Worm (Caenorhabditis elegans) whole organism, L1 larva: ENCODE results near the gene Y97E10AR.6.

Experiments
- C04F5.9 ChIP-seq: sonication (generic microtip); optimal IDR thresholded peaks from 2 replicates; lab custom pipeline; 2016; ENCODE audit warnings: missing genetic modification characterization, missing compliant biosample characterization
- C16A3.4 ChIP-seq: fragments of 150-350 bp; optimal IDR thresholded peaks from 2 replicates; lab custom pipeline; 2014; ENCODE audit warnings: missing biosample characterization, missing genetic modification characterization
- C34B4.2 ChIP-seq: sonication (generic microtip); optimal IDR thresholded peaks from 2 replicates; lab custom pipeline; 2017; ENCODE audit warnings: mild to moderate bottlenecking, missing genetic modification characterization, missing compliant biosample characterization
- Y116A8C.19 ChIP-seq: sonication (generic microtip); optimal IDR thresholded peaks from 2 replicates; lab custom pipeline; 2016; ENCODE audit warnings: missing compliant biosample characterization, missing genetic modification characterization, borderline replicate concordance
- aha-1 ChIP-seq: fragments of 150-350 bp; optimal IDR thresholded peaks from 2 replicates; lab custom pipeline; 2014; ENCODE audit warnings: missing biosample characterization, missing genetic modification characterization
- alr-1 ChIP-seq: fragments of 200-800 bp; sonication (Bioruptor generic); optimal IDR thresholded peaks from 2 replicates; lab custom pipeline; 2018; ENCODE audit warnings: borderline replicate concordance, mild to moderate bottlenecking, missing genetic modification characterization, missing compliant biosample characterization
- ama-1 ChIP-seq: fragments of 150-350 bp; optimal IDR thresholded peaks from 2 replicates; lab custom pipeline; 2014
- blmp-1 ChIP-seq: fragments of 150-350 bp; optimal IDR thresholded peaks from 2 replicates; lab custom pipeline; 2014; ENCODE audit warnings: missing biosample characterization, missing genetic modification characterization
- ceh-63 ChIP-seq: fragments of 200-800 bp; sonication (Bioruptor generic); optimal IDR thresholded peaks from 2 replicates; lab custom pipeline; 2018; ENCODE audit warnings: mild to moderate bottlenecking, missing genetic modification characterization, missing compliant biosample characterization
- ceh-8 ChIP-seq: fragments of 200-800 bp; sonication (Bioruptor generic); optimal IDR thresholded peaks from 2 replicates; lab custom pipeline; 2018; ENCODE audit warnings: mild to moderate bottlenecking, missing genetic modification characterization, moderate library complexity, missing compliant biosample characterization
- ceh-82 ChIP-seq, 3 experiments: fragments of 150-350 bp in 1 of 3; sonication (generic microtip) in 2 of 3; optimal IDR thresholded peaks; 2 replicates each; lab custom pipeline; 2014 to 2017; ENCODE audit warnings: missing biosample characterization in 3 of 3, missing genetic modification characterization in 3 of 3
- ces-1 ChIP-seq: fragments of 150-350 bp; optimal IDR thresholded peaks from 2 replicates; lab custom pipeline; 2014; ENCODE audit warnings: missing biosample characterization, missing genetic modification reagents, missing genetic modification characterization
- dsc-1 ChIP-seq: sonication (generic microtip); optimal IDR thresholded peaks from 2 replicates; lab custom pipeline; 2016; ENCODE audit warnings: mild to moderate bottlenecking, missing genetic modification characterization, missing compliant biosample characterization
- egl-27 ChIP-seq, 2 experiments: fragments of 150-350 bp in 1 of 2; sonication (generic microtip); optimal IDR thresholded peaks; 3 replicates each; lab custom pipeline; 2017 to 2018; ENCODE audit warnings: missing biosample characterization in 2 of 2, missing genetic modification characterization in 2 of 2, missing genetic modification reagents in 2 of 2
- elt-3 ChIP-seq, 6 experiments: fragments of 150-350 bp in 1 of 6; sonication (generic microtip); optimal IDR thresholded peaks; 2 replicates each; lab custom pipeline; 2017 to 2018; ENCODE audit warnings: missing biosample characterization in 6 of 6, missing genetic modification characterization in 6 of 6, inconsistent platforms in 1 of 6
- ets-5 ChIP-seq: fragments of 200-800 bp; sonication (Bioruptor generic); IDR thresholded peaks from 2 replicates; pipeline ENCODE4 v1.3.6; 2022; ENCODE audit warnings: missing genetic modification characterization, missing compliant biosample characterization
- fkh-4 ChIP-seq: sonication (generic microtip); optimal IDR thresholded peaks from 2 replicates; lab custom pipeline; 2016; ENCODE audit warnings: missing compliant biosample characterization, missing genetic modification characterization, borderline replicate concordance
- fkh-8 ChIP-seq: sonication (generic microtip); optimal IDR thresholded peaks from 2 replicates; lab custom pipeline; 2016; ENCODE audit warnings: mild to moderate bottlenecking, missing genetic modification characterization, missing compliant biosample characterization
- fos-1 ChIP-seq: fragments of 150-350 bp; optimal IDR thresholded peaks from 2 replicates; lab custom pipeline; 2014; ENCODE audit warnings: missing biosample characterization, missing genetic modification characterization
- hlh-4 ChIP-seq: sonication (generic microtip); optimal IDR thresholded peaks from 2 replicates; lab custom pipeline; 2016; ENCODE audit warnings: mild to moderate bottlenecking, missing genetic modification characterization, missing compliant biosample characterization
- irx-1 ChIP-seq: sonication (generic microtip); optimal IDR thresholded peaks from 2 replicates; lab custom pipeline; 2016; ENCODE audit warnings: missing genetic modification characterization, missing compliant biosample characterization
- isw-1 ChIP-seq: fragments of 200-800 bp; sonication (Bioruptor generic); IDR thresholded peaks from 2 replicates; pipeline ENCODE4 v1.3.6; 2022; ENCODE audit warnings: missing genetic modification characterization, missing compliant biosample characterization
- jun-1 ChIP-seq: fragments of 150-350 bp; optimal IDR thresholded peaks from 2 replicates; lab custom pipeline; 2014; ENCODE audit warnings: missing biosample characterization, missing genetic modification reagents, missing genetic modification characterization
- lin-15B ChIP-seq: fragments of 150-350 bp; sonication (generic microtip); optimal IDR thresholded peaks from 3 replicates; lab custom pipeline; 2014; ENCODE audit warnings: missing biosample characterization, missing genetic modification characterization
- lin-35 ChIP-seq, 2 experiments: fragments of 150-350 bp; optimal IDR thresholded peaks; 2 replicates each; lab custom pipeline; 2014; ENCODE audit warnings: missing biosample characterization in 2 of 2, missing genetic modification characterization in 2 of 2, missing genetic modification reagents in 2 of 2
- lin-39 ChIP-seq: fragments of 150-350 bp; optimal IDR thresholded peaks from 2 replicates; lab custom pipeline; 2014; ENCODE audit warnings: missing biosample characterization, missing genetic modification reagents, missing genetic modification characterization
- mab-9 ChIP-seq: fragments of 200-800 bp; sonication (Bioruptor generic); IDR thresholded peaks from 2 replicates; pipeline ENCODE4 v1.3.6; 2022; ENCODE audit warnings: missing genetic modification reagents, missing genetic modification characterization, missing compliant biosample characterization
- mdl-1 ChIP-seq, 2 experiments: fragments of 150-350 bp; optimal IDR thresholded peaks; 2 replicates each; lab custom pipeline; 2014 to 2017; ENCODE audit warnings: missing biosample characterization in 2 of 2, missing genetic modification characterization in 2 of 2, inconsistent platforms in 1 of 2
- mef-2 ChIP-seq: fragments of 150-350 bp; optimal IDR thresholded peaks from 2 replicates; lab custom pipeline; 2014; ENCODE audit warnings: missing biosample characterization, missing genetic modification characterization
- mep-1 ChIP-seq: fragments of 150-350 bp; optimal IDR thresholded peaks from 2 replicates; lab custom pipeline; 2014; ENCODE audit warnings: missing biosample characterization, missing genetic modification characterization
- nhr-19 ChIP-seq: fragments of 200-800 bp; sonication (Bioruptor generic); conservative IDR thresholded peaks from 2 replicates; pipeline ENCODE4 v1.3.6; 2022; ENCODE audit warnings: missing genetic modification characterization, missing compliant biosample characterization
- nhr-20 ChIP-seq: sonication (generic microtip); optimal IDR thresholded peaks from 2 replicates; lab custom pipeline; 2016; ENCODE audit warnings: mild to moderate bottlenecking, missing genetic modification characterization, missing compliant biosample characterization
- nhr-237 ChIP-seq: fragments of 150-350 bp; optimal IDR thresholded peaks from 2 replicates; lab custom pipeline; 2014; ENCODE audit warnings: missing biosample characterization, missing genetic modification characterization
- nhr-28 ChIP-seq: fragments of 150-350 bp; optimal IDR thresholded peaks from 2 replicates; lab custom pipeline; 2014; ENCODE audit warnings: missing biosample characterization, missing genetic modification characterization
- nhr-47 ChIP-seq: sonication (generic microtip); optimal IDR thresholded peaks from 2 replicates; lab custom pipeline; 2016; ENCODE audit warnings: mild to moderate bottlenecking, missing genetic modification characterization, moderate library complexity, missing compliant biosample characterization
- nhr-71 ChIP-seq: sonication (generic microtip); optimal IDR thresholded peaks from 2 replicates; lab custom pipeline; 2016; ENCODE audit warnings: mild to moderate bottlenecking, missing genetic modification characterization, moderate library complexity, missing compliant biosample characterization
- nhr-77 ChIP-seq: fragments of 150-350 bp; optimal IDR thresholded peaks from 2 replicates; lab custom pipeline; 2014; ENCODE audit warnings: missing biosample characterization, missing genetic modification characterization
- nhr-85 ChIP-seq: sonication (generic microtip); peaks from one replicate; lab custom pipeline; 2016; ENCODE audit warnings: missing genetic modification characterization, inconsistent platforms, missing compliant biosample characterization
- nhr-90 ChIP-seq: sonication (generic microtip); optimal IDR thresholded peaks from 2 replicates; lab custom pipeline; 2016; ENCODE audit warnings: mild to moderate bottlenecking, missing genetic modification characterization, missing compliant biosample characterization; ENCODE audit not compliant: poor library complexity
- pag-3 ChIP-seq: sonication (generic microtip); optimal IDR thresholded peaks from 2 replicates; lab custom pipeline; 2017; ENCODE audit warnings: missing genetic modification characterization, mild to moderate bottlenecking, missing compliant biosample characterization, antibody characterized with exemption, borderline replicate concordance; ENCODE audit not compliant: insufficient read depth
- pax-3 ChIP-seq: fragments of 200-800 bp; sonication (Bioruptor generic); optimal IDR thresholded peaks from 2 replicates; lab custom pipeline; 2018; ENCODE audit warnings: mild to moderate bottlenecking, missing genetic modification characterization, moderate library complexity, missing compliant biosample characterization
- pqm-1 ChIP-seq: sonication (generic microtip); optimal IDR thresholded peaks from 3 replicates; lab custom pipeline; 2017; ENCODE audit warnings: missing biosample characterization, missing genetic modification characterization
- skn-1 ChIP-seq: fragments of 150-350 bp; optimal IDR thresholded peaks from 2 replicates; lab custom pipeline; 2014; ENCODE audit warnings: missing biosample characterization, missing genetic modification characterization
- snpc-4 ChIP-seq: fragments of 150-350 bp; optimal IDR thresholded peaks from 2 replicates; lab custom pipeline; 2014; ENCODE audit warnings: missing biosample characterization, missing genetic modification characterization
- snu-23 ChIP-seq: sonication (generic microtip); optimal IDR thresholded peaks from 2 replicates; lab custom pipeline; 2016; ENCODE audit warnings: missing genetic modification characterization, missing compliant biosample characterization
- sox-4 ChIP-seq: sonication (generic microtip); optimal IDR thresholded peaks from 2 replicates; lab custom pipeline; 2016; ENCODE audit warnings: missing genetic modification characterization, missing compliant biosample characterization
- sptf-1 ChIP-seq: fragments of 150-350 bp; optimal IDR thresholded peaks from 2 replicates; lab custom pipeline; 2014; ENCODE audit warnings: missing biosample characterization, missing genetic modification characterization
- swsn-7 ChIP-seq: sonication (generic microtip); optimal IDR thresholded peaks from 2 replicates; lab custom pipeline; 2016; ENCODE audit warnings: missing genetic modification characterization, missing compliant biosample characterization
- tbx-2 ChIP-seq: sonication (generic microtip); optimal IDR thresholded peaks from 2 replicates; lab custom pipeline; 2016; ENCODE audit warnings: missing genetic modification characterization, missing compliant biosample characterization
- unc-30 ChIP-seq: sonication (generic microtip); optimal IDR thresholded peaks from 2 replicates; lab custom pipeline; 2017; ENCODE audit warnings: missing biosample characterization, missing genetic modification characterization
- vab-15 ChIP-seq: sonication (generic microtip); optimal IDR thresholded peaks from 2 replicates; lab custom pipeline; 2017; ENCODE audit warnings: missing genotype, mild to moderate bottlenecking, missing genetic modification characterization, missing compliant biosample characterization
- zag-1 ChIP-seq: fragments of 150-350 bp; optimal IDR thresholded peaks from 2 replicates; lab custom pipeline; 2014; ENCODE audit warnings: missing biosample characterization, missing genetic modification characterization
- zip-4 ChIP-seq: fragments of 200-800 bp; sonication (Bioruptor generic); optimal IDR thresholded peaks from 2 replicates; lab custom pipeline; 2018; ENCODE audit warnings: mild to moderate bottlenecking, missing genetic modification characterization, moderate library complexity, missing compliant biosample characterization
- ztf-4 ChIP-seq: fragments of 150-350 bp; optimal IDR thresholded peaks from 2 replicates; lab custom pipeline; 2014; ENCODE audit warnings: missing biosample characterization, missing genetic modification characterization

Y97E10AR.6 gene

DNA sequence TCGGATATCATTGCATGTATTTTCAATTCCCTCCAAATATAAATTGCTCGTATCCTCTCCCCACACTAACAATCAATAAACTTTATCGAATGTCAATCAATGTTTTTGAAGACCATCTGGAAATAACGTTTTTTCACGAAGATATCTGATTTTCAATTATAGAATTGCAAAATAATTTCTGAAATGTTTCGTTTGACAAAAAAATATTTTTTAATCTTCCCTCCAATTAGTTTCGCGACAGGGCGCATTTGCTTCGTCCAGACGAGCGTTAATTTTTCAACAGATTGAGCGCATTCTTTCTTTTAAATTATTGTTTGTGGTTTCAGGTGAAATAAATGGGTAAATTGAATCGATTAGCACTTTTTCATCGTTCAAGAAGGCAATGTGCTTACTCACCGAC lies 17.4 kb upstream of the Y97E10AR.6 start, which contains the start of gene vars-1 (continued):
- TF ChIP-seq ets-5 (GFP tag; lab: Robert Waterston, UW) (no peak), lin-15B (tag; lab: Kevin White, UChicago) (peak; percentile 40), ztf-4 (tag; lab: Kevin White, UChicago) (no peak), zip-4 (GFP tag; lab: Kevin White, UChicago) (no peak), pag-3 (tag; lab: Kevin White, UChicago) (no peak), ceh-8 (GFP tag; lab: Kevin White, UChicago) (no peak), ceh-63 (GFP tag; lab: Kevin White, UChicago) (no peak), pax-3 (tag; lab: Kevin White, UChicago) (no peak), mep-1 (tag; lab: Kevin White, UChicago) (no peak), swsn-7 (tag; lab: Kevin White, UChicago) (peak; percentile 53), C34B4.2 (no peak), nhr-85 (tag; lab: Kevin White, UChicago) (peak; percentile 65), fos-1 (peak; percentile 18), pqm-1 (tag; lab: Kevin White, UChicago) (no peak), nhr-20 (peak; percentile 71), lin-35 (GFP tag; optimal IDR thresholded peaks at IDR 0.05; lab: Kevin White, UChicago) (peak; percentile 96 to 98), nhr-28 (tag; lab: Kevin White, UChicago) (no peak), nhr-71 (tag; lab: Kevin White, UChicago) (peak; percentile 74), skn-1 (tag; lab: Kevin White, UChicago) (peak; percentile 57), lin-39 (tag; lab: Kevin White, UChicago) (peak; percentile 6), isw-1 (GFP tag; lab: Robert Waterston, UW) (peak; percentile 23; the same call in 1 of the 2 replicates), jun-1 (tag; lab: Kevin White, UChicago) (no peak), unc-30 (no peak), alr-1 (tag; lab: Kevin White, UChicago) (no peak), blmp-1 (tag; lab: Kevin White, UChicago) (peak; percentile 70), fkh-4 (no peak), ceh-82 (tag; optimal IDR thresholded peaks at IDR 0.05; lab: Kevin White, UChicago) (peak in 2 of 3 experiments; percentile 47 to 69), sox-4 (tag; lab: Kevin White, UChicago) (no peak), dsc-1 (tag; lab: Kevin White, UChicago) (peak; percentile 51), irx-1 (tag; lab: Kevin White, UChicago) (peak; percentile 48), C04F5.9 (tag; lab: Kevin White, UChicago) (no peak), elt-3 (tag; optimal IDR thresholded peaks at IDR 0.05; lab: Kevin White, UChicago) (no peak), tbx-2 (tag; lab: Kevin White, UChicago) (peak; percentile 66), nhr-237 (tag; lab: Kevin White, UChicago) (no peak), mef-2 (no peak), nhr-90 (tag; lab: Kevin White, UChicago) (peak; percentile 61), ces-1 (GFP tag; lab: Kevin White, UChicago) (no peak), hlh-4 (tag; lab: Kevin White, UChicago) (no peak), vab-15 (no peak), nhr-19 (GFP tag; lab: Robert Waterston, UW) (peak; percentile 63), snu-23 (GFP tag; lab: Kevin White, UChicago) (peak; percentile 75), Y116A8C.19 (tag; lab: Kevin White, UChicago) (no peak), aha-1 (tag; lab: Kevin White, UChicago) (no peak), egl-27 (tag; optimal IDR thresholded peaks at IDR 0.05; lab: Kevin White, UChicago) (no peak), fkh-8 (no peak), ama-1 (lab: Kevin White, UChicago) (no peak), sptf-1 (tag; lab: Kevin White, UChicago) (no peak), C16A3.4 (tag; lab: Kevin White, UChicago) (peak; percentile 67), mab-9 (GFP tag; lab: Robert Waterston, UW) (no peak), nhr-77 (tag; lab: Kevin White, UChicago) (peak; percentile 51), zag-1 (no peak), mdl-1 (tag; optimal IDR thresholded peaks at IDR 0.05; lab: Kevin White, UChicago) (peak in 1 of 2 experiments; percentile 7), snpc-4 (tag; lab: Kevin White, UChicago) (no peak), nhr-47 (tag; lab: Kevin White, UChicago) (peak; percentile 70)
